Worm (Caenorhabditis elegans) whole organism, late embryonic: ENCODE data around the gene F54H12.8.

ENCODE experiments used
- C38D4.7 ChIP-seq: fragments of 200-800 bp; sonication (Bioruptor generic); optimal IDR thresholded peaks from 2 replicates; lab custom pipeline; 2018; ENCODE audit warnings: mild to moderate bottlenecking, missing genetic modification characterization, moderate library complexity, missing compliant biosample characterization
- F13H6.1 ChIP-seq: sonication (generic microtip); optimal IDR thresholded peaks from 2 replicates; lab custom pipeline; 2016; ENCODE audit warnings: missing genetic modification characterization, missing compliant biosample characterization
- T23F11.4 ChIP-seq: fragments of 200-800 bp; sonication (Bioruptor generic); optimal IDR thresholded peaks from 2 replicates; lab custom pipeline; 2018; ENCODE audit warnings: mild to moderate bottlenecking, missing genetic modification characterization, missing compliant biosample characterization
- Y22D7AL.16 ChIP-seq: sonication (generic microtip); optimal IDR thresholded peaks from 2 replicates; lab custom pipeline; 2016; ENCODE audit warnings: missing genetic modification characterization, missing compliant biosample characterization
- ama-1 ChIP-seq: fragments of 150-350 bp; optimal IDR thresholded peaks from 2 replicates; lab custom pipeline; 2014
- ceh-18 ChIP-seq: sonication (generic microtip); optimal IDR thresholded peaks from 2 replicates; lab custom pipeline; 2016; ENCODE audit warnings: missing genetic modification characterization, missing compliant biosample characterization
- ceh-19 ChIP-seq: fragments of 200-800 bp; sonication (Bioruptor generic); optimal IDR thresholded peaks from 2 replicates; lab custom pipeline; 2018; ENCODE audit warnings: mild to moderate bottlenecking, missing genetic modification characterization, missing compliant biosample characterization
- ceh-2 ChIP-seq: sonication (generic microtip); optimal IDR thresholded peaks from 2 replicates; lab custom pipeline; 2016; ENCODE audit warnings: missing genotype, missing genetic modification characterization, missing compliant biosample characterization
- ceh-22 ChIP-seq: sonication (generic microtip); optimal IDR thresholded peaks from 2 replicates; lab custom pipeline; 2017; ENCODE audit warnings: missing biosample characterization, missing genetic modification characterization
- ceh-24 ChIP-seq: sonication (generic microtip); optimal IDR thresholded peaks from 2 replicates; lab custom pipeline; 2016; ENCODE audit warnings: mild to moderate bottlenecking, missing genetic modification characterization, missing compliant biosample characterization
- ceh-31 ChIP-seq: sonication (generic microtip); optimal IDR thresholded peaks from 2 replicates; lab custom pipeline; 2016; ENCODE audit warnings: missing genetic modification characterization, missing compliant biosample characterization
- ceh-45 ChIP-seq: fragments of 200-800 bp; sonication (Bioruptor generic); IDR thresholded peaks from 2 replicates; pipeline ENCODE4 v1.3.6; 2022; ENCODE audit warnings: missing genetic modification reagents, missing genetic modification characterization, missing compliant biosample characterization
- ceh-48 ChIP-seq: sonication (generic microtip); optimal IDR thresholded peaks from 2 replicates; lab custom pipeline; 2016; ENCODE audit warnings: missing genetic modification characterization, inconsistent platforms, missing compliant biosample characterization
- ceh-6 ChIP-seq: fragments of 200-800 bp; sonication (Bioruptor generic); optimal IDR thresholded peaks from 2 replicates; lab custom pipeline; 2018; ENCODE audit warnings: mild to moderate bottlenecking, missing genetic modification characterization, missing compliant biosample characterization
- ceh-9 ChIP-seq: sonication (generic microtip); optimal IDR thresholded peaks from 2 replicates; lab custom pipeline; 2016; ENCODE audit warnings: mild to moderate bottlenecking, missing genetic modification characterization, inconsistent platforms, missing compliant biosample characterization
- dmd-4 ChIP-seq: sonication (generic microtip); optimal IDR thresholded peaks from 2 replicates; lab custom pipeline; 2016; ENCODE audit warnings: borderline replicate concordance, missing genetic modification characterization, missing compliant biosample characterization
- elt-2 ChIP-seq: sonication (generic microtip); optimal IDR thresholded peaks from 2 replicates; lab custom pipeline; 2016; ENCODE audit warnings: missing genetic modification reagents, missing genetic modification characterization, missing compliant biosample characterization
- eyg-1 ChIP-seq: sonication (generic microtip); optimal IDR thresholded peaks from 2 replicates; lab custom pipeline; 2016; ENCODE audit warnings: missing genotype, missing genetic modification characterization, missing compliant biosample characterization
- fax-1 ChIP-seq: sonication (generic microtip); optimal IDR thresholded peaks from 2 replicates; lab custom pipeline; 2016; ENCODE audit warnings: missing genotype, missing genetic modification characterization, missing compliant biosample characterization
- gmeb-2 ChIP-seq: sonication (generic microtip); optimal IDR thresholded peaks from 2 replicates; lab custom pipeline; 2016; ENCODE audit warnings: missing genetic modification characterization, inconsistent platforms, missing compliant biosample characterization
- hlh-8 ChIP-seq: sonication (generic microtip); optimal IDR thresholded peaks from 2 replicates; lab custom pipeline; 2016; ENCODE audit warnings: missing genotype, missing genetic modification characterization, missing compliant biosample characterization
- lim-6 ChIP-seq: sonication (generic microtip); optimal IDR thresholded peaks from 2 replicates; lab custom pipeline; 2016; ENCODE audit warnings: missing genetic modification characterization, missing compliant biosample characterization
- lin-11 ChIP-seq: fragments of 200-800 bp; sonication (Bioruptor generic); optimal IDR thresholded peaks from 2 replicates; lab custom pipeline; 2018; ENCODE audit warnings: mild to moderate bottlenecking, missing genetic modification characterization, missing compliant biosample characterization
- mec-3 ChIP-seq: sonication (generic microtip); optimal IDR thresholded peaks from 2 replicates; lab custom pipeline; 2016; ENCODE audit warnings: borderline replicate concordance, missing genetic modification characterization, missing compliant biosample characterization
- nfya-1 ChIP-seq: sonication (generic microtip); optimal IDR thresholded peaks from 2 replicates; lab custom pipeline; 2017; ENCODE audit warnings: missing genetic modification characterization, mild to moderate bottlenecking, missing compliant biosample characterization, antibody characterized with exemption, moderate library complexity
- nhr-11 ChIP-seq: fragments of 150-350 bp; optimal IDR thresholded peaks from 2 replicates; lab custom pipeline; 2014; ENCODE audit warnings: missing biosample characterization, missing genetic modification characterization
- npax-4 ChIP-seq: sonication (generic microtip); optimal IDR thresholded peaks from 2 replicates; lab custom pipeline; 2016; ENCODE audit warnings: missing genetic modification characterization, missing compliant biosample characterization
- odd-2 ChIP-seq: sonication (generic microtip); optimal IDR thresholded peaks from 2 replicates; lab custom pipeline; 2017; ENCODE audit warnings: antibody characterized with exemption, mild to moderate bottlenecking, missing genetic modification characterization, missing compliant biosample characterization
- pag-3 ChIP-seq: sonication (generic microtip); optimal IDR thresholded peaks from 2 replicates; lab custom pipeline; 2016; ENCODE audit warnings: missing compliant biosample characterization, missing genetic modification characterization, borderline replicate concordance
- pax-1 ChIP-seq: fragments of 150-350 bp; optimal IDR thresholded peaks from 2 replicates; lab custom pipeline; 2014; ENCODE audit warnings: missing biosample characterization, missing genetic modification characterization
- pha-2 ChIP-seq: sonication (generic microtip); optimal IDR thresholded peaks from 2 replicates; lab custom pipeline; 2017; ENCODE audit warnings: mild to moderate bottlenecking, missing genetic modification characterization, missing compliant biosample characterization
- pha-4 ChIP-seq: fragments of 150-350 bp; optimal IDR thresholded peaks from 2 replicates; lab custom pipeline; 2018; ENCODE audit warnings: missing biosample characterization, missing genetic modification reagents, missing genetic modification characterization
- pqm-1 ChIP-seq: sonication (generic microtip); optimal IDR thresholded peaks from 2 replicates; lab custom pipeline; 2016; ENCODE audit warnings: missing genetic modification characterization, missing compliant biosample characterization
- pros-1 ChIP-seq: fragments of 150-350 bp; optimal IDR thresholded peaks from 2 replicates; lab custom pipeline; 2014; ENCODE audit warnings: missing biosample characterization, missing genetic modification reagents, missing genetic modification characterization
- rnt-1 ChIP-seq: sonication (generic microtip); optimal IDR thresholded peaks from 2 replicates; lab custom pipeline; 2016; ENCODE audit warnings: missing genetic modification characterization, missing compliant biosample characterization
- sdc-2 ChIP-seq: sonication (generic microtip); optimal IDR thresholded peaks from 2 replicates; lab custom pipeline; 2016; ENCODE audit warnings: missing genotype, missing genetic modification characterization, missing compliant biosample characterization
- sox-2 ChIP-seq: fragments of 200-800 bp; sonication (Bioruptor generic); IDR thresholded peaks from 2 replicates; pipeline ENCODE4 v1.3.6; 2022; ENCODE audit warnings: missing genetic modification reagents, missing genetic modification characterization, missing compliant biosample characterization
- sox-4 ChIP-seq: sonication (generic microtip); optimal IDR thresholded peaks from 2 replicates; lab custom pipeline; 2017; ENCODE audit warnings: mild to moderate bottlenecking, missing genetic modification characterization, inconsistent platforms, missing compliant biosample characterization
- tbx-2 ChIP-seq: sonication (generic microtip); optimal IDR thresholded peaks from 2 replicates; lab custom pipeline; 2016; ENCODE audit warnings: missing genetic modification characterization, missing compliant biosample characterization
- ttx-3 ChIP-seq: sonication (generic microtip); optimal IDR thresholded peaks from 2 replicates; lab custom pipeline; 2016; ENCODE audit warnings: missing genetic modification reagents, missing genetic modification characterization, missing compliant biosample characterization
- unc-42 ChIP-seq: sonication (generic microtip); optimal IDR thresholded peaks from 2 replicates; lab custom pipeline; 2016; ENCODE audit warnings: missing genotype, missing genetic modification characterization, missing compliant biosample characterization
- unc-55 ChIP-seq: sonication (generic microtip); optimal IDR thresholded peaks from 2 replicates; lab custom pipeline; 2017; ENCODE audit warnings: missing biosample characterization, missing genetic modification reagents, missing genetic modification characterization
- unc-86 ChIP-seq: sonication (generic microtip); optimal IDR thresholded peaks from 2 replicates; lab custom pipeline; 2016; ENCODE audit warnings: missing genetic modification characterization, missing compliant biosample characterization
- zip-5 ChIP-seq: sonication (generic microtip); optimal IDR thresholded peaks from 2 replicates; lab custom pipeline; 2016; ENCODE audit warnings: missing genetic modification characterization, missing compliant biosample characterization
- ztf-16 ChIP-seq: sonication (generic microtip); optimal IDR thresholded peaks from 2 replicates; lab custom pipeline; 2017; ENCODE audit warnings: missing genetic modification characterization, missing compliant biosample characterization

Gene F54H12.8

ce11 chrIII:7977224-7977623, 8.2 kb upstream of the F54H12.8 start:
- no peak for TF ChIP-seq zip-5 (tag; lab: Kevin White, UChicago)
- no peak for TF ChIP-seq nhr-11 (tag; lab: Kevin White, UChicago)
- TF ChIP-seq sdc-2 (tag; lab: Kevin White, UChicago): no peak
- TF ChIP-seq ztf-16 (tag; lab: Kevin White, UChicago): no peak
- TF ChIP-seq ceh-45 (GFP tag; lab: Robert Waterston, UW): no peak
- no peak for TF ChIP-seq lim-6 (tag; lab: Kevin White, UChicago)
- no peak for TF ChIP-seq gmeb-2
- TF ChIP-seq sox-4 (tag; lab: Kevin White, UChicago): no peak
- TF ChIP-seq hlh-8: no peak
- TF ChIP-seq pax-1: no peak
- no peak for TF ChIP-seq unc-42 (tag; lab: Kevin White, UChicago)
- TF ChIP-seq ttx-3 (tag; lab: Kevin White, UChicago): no peak
- no peak for TF ChIP-seq pha-4 (tag; lab: Kevin White, UChicago)
- TF ChIP-seq pha-2: no peak
- TF ChIP-seq unc-86 (tag; lab: Kevin White, UChicago): no peak
- no peak for TF ChIP-seq ceh-24
- TF ChIP-seq, all 69 proteins: peak for 0

DNA sequence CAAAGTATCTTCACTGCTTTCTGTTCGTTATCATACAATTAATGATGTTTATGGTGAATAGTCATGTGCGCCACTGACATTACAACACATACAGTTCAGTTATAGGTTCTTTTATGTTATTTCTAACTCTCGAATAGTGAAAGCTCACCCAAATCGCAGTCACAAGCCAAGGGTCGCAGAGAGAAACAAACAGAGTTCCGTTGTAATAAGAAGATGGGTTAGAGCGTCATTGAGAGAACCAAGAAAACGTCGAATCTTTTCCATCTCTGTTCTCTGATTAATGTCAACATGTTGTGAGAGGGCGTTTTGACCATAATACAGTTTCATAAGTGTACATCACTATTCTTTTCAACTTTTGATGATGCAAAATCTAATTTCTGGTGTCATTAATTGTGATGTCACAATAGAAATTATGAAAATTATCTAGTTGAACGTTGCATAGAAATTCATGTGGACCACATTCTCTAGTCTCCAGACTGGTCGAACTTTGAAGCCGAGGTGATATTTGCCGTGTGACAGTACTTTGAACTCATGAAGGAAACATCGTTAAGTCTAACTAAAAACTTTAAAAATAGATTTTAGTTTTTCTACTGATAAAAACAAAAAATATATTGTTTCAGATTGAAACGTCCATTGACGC, 5.1 kb upstream of the F54H12.8 start:
- TF ChIP-seq elt-2 (no peak), fax-1 (tag; lab: Kevin White, UChicago) (no peak), Y22D7AL.16 (tag; lab: Kevin White, UChicago) (no peak), pha-2 (no peak), rnt-1 (no peak), ttx-3 (tag; lab: Kevin White, UChicago) (no peak), F13H6.1 (tag; lab: Kevin White, UChicago) (no peak), pax-1 (no peak), sox-2 (GFP tag; lab: Robert Waterston, UW) (no peak), ceh-31 (tag; lab: Kevin White, UChicago) (no peak), lin-11 (tag; lab: Kevin White, UChicago) (no peak), ceh-6 (GFP tag; lab: Kevin White, UChicago) (no peak), mec-3 (no peak), nhr-11 (tag; lab: Kevin White, UChicago) (no peak), ceh-18 (no peak), ceh-22 (tag; lab: Kevin White, UChicago) (no peak), ztf-16 (tag; lab: Kevin White, UChicago) (no peak), dmd-4 (no peak), ceh-48 (tag; lab: Kevin White, UChicago) (no peak), ceh-45 (GFP tag; lab: Robert Waterston, UW) (no peak)

DNA sequence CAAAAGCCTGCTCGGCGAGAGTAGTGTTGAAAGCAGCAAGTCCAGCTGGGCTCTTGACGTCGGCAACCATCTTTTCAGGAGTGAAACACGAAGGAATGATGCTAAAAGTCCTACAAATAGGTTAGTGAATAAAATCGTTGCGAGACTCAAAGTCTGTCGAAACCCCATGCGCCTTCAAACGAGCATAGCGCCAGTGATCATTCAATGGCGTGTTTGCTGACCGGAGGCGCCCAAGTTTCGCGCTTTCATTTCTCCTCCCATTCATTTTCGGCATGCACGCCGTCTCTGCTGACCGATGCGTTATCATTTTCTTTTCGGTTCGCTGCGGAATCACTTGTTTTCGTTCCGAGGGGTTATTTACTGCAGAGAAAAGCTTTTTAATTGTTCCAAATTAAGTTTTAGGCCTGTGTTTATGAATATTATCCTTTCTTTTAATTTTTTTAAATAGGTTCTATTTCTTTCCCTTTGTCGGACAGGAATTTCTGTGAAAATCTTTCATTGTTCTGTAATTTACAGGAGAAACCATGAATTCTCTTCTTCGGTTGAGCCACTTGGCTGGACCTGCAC, 4.3 kb upstream of the F54H12.8 start, which contains the start of the genes eef-1B.1 and aco-2:
eef-1B.1 (minus strand) TSS at position 186 of the 567 bp plus-strand sequence.
aco-2 (plus strand) TSS at position 517 of the 567 bp plus-strand sequence.
- no peak for TF ChIP-seq ceh-22 (tag; lab: Kevin White, UChicago)
- TF ChIP-seq pha-2: no peak
- no peak for TF ChIP-seq F13H6.1 (tag; lab: Kevin White, UChicago)
- TF ChIP-seq T23F11.4 (GFP tag; lab: Kevin White, UChicago): no peak
- TF ChIP-seq tbx-2 (tag; lab: Kevin White, UChicago): peak; percentile 41
- TF ChIP-seq pag-3 (tag; lab: Kevin White, UChicago): no peak
- no peak for TF ChIP-seq hlh-8
- TF ChIP-seq mec-3: no peak
- no peak for TF ChIP-seq rnt-1
- no peak for TF ChIP-seq ceh-19 (GFP tag; lab: Kevin White, UChicago)
- no peak for TF ChIP-seq nhr-11 (tag; lab: Kevin White, UChicago)
- no peak for TF ChIP-seq pros-1 (tag; lab: Kevin White, UChicago)
- no peak for TF ChIP-seq gmeb-2
- TF ChIP-seq ceh-18: peak; percentile 25
- no peak for TF ChIP-seq ceh-9 (tag; lab: Kevin White, UChicago)
- no peak for TF ChIP-seq pha-4 (tag; lab: Kevin White, UChicago)
- TF ChIP-seq ceh-6 (GFP tag; lab: Kevin White, UChicago): no peak
- no peak for TF ChIP-seq ceh-2 (tag; lab: Kevin White, UChicago)
- TF ChIP-seq npax-4 (tag; lab: Kevin White, UChicago): no peak
- no peak for TF ChIP-seq eyg-1 (tag; lab: Kevin White, UChicago)
- TF ChIP-seq unc-55 (GFP tag; lab: Kevin White, UChicago): peak; percentile 3
- TF ChIP-seq lim-6 (tag; lab: Kevin White, UChicago): no peak
- TF ChIP-seq unc-86 (tag; lab: Kevin White, UChicago): peak; percentile 6
- TF ChIP-seq C38D4.7 (GFP tag; lab: Kevin White, UChicago): no peak
- no peak for TF ChIP-seq ceh-48 (tag; lab: Kevin White, UChicago)
- TF ChIP-seq pqm-1 (tag; lab: Kevin White, UChicago): no peak
- peak; percentile 61 for TF ChIP-seq nfya-1 (tag; lab: Kevin White, UChicago)
- no peak for TF ChIP-seq sox-4 (tag; lab: Kevin White, UChicago)
- no peak for TF ChIP-seq ceh-45 (GFP tag; lab: Robert Waterston, UW)
- TF ChIP-seq ama-1 (lab: Kevin White, UChicago): no peak
- TF ChIP-seq zip-5 (tag; lab: Kevin White, UChicago): no peak
- TF ChIP-seq pax-1: no peak
- no peak for TF ChIP-seq odd-2 (tag; lab: Kevin White, UChicago)
